Worm (Caenorhabditis elegans): ENCODE data around the gene T28C6.3.

DNA sequence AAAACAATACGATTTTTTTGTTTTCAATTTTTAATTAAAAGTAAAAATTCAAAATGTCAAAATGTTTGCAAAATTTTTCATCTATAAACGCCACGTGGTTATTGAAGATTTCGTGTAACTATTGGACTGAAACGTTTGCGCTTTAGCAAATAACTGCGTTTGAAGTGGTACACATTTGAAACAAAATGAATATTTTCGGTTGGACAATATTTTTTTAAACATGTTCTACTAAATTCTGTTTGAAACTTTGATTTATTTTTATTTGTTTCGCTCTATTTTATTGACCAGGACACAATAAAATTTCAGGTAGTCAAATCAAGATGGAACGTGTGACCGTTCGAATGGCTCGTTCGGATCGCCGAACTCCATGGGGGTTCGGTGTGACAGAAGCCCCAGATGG is 32.1 kb downstream of the T28C6.3 start, which contains the start of gene alp-1:
- TF ChIP-seq nhr-77 (tag; optimal IDR thresholded peaks at IDR 0.05) (no peak), egl-27 (tag; optimal IDR thresholded peaks at IDR 0.05) (no peak)
